Fruit fly (Drosophila melanogaster): ENCODE results near the gene CG12643.

DNA sequence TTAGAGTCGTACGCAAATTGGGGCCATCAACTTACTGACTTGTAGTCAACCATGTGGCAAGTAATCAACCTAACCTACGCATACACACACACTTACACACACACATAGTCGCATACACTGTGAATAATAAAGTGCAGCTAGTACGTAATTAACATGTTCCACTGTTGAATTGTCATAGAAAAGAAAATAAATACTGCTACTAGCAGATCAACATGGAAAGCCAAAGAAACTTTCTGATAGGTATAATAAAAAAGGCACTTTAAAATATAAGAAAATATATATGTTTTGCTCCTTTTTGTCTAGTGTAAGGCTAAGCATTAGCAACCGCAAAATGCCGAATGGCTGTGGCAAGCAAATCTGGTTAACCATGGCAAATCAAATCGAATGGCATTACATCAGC lies 5.5 kb downstream of the CG12643 start:
- TF ChIP-seq CG7101 (tag; optimal IDR thresholded peaks at IDR 0.05) (no peak), bab1 (GFP tag; optimal IDR thresholded peaks at IDR 0.05) (no peak)

All from whole organism, adult.